Worm (Caenorhabditis elegans) whole organism, L4 larva: Measurements from ENCODE around the gene K09C4.5.

Experiments
- T20F7.1 ChIP-seq: fragments of 200-800 bp; sonication (Bioruptor generic); optimal IDR thresholded peaks from 2 replicates; lab custom pipeline; 2018; ENCODE audit warnings: mild to moderate bottlenecking, missing genetic modification characterization, missing compliant biosample characterization
- Y5F2A.4 ChIP-seq: fragments of 200-800 bp; sonication (Bioruptor generic); optimal IDR thresholded peaks from 2 replicates; lab custom pipeline; 2018; ENCODE audit warnings: mild to moderate bottlenecking, missing genetic modification characterization, missing compliant biosample characterization
- ama-1 ChIP-seq: fragments of 150-350 bp; optimal IDR thresholded peaks from 2 replicates; lab custom pipeline; 2014; ENCODE audit warnings: inconsistent platforms, mixed read lengths
- nhr-237 ChIP-seq: sonication (generic microtip); optimal IDR thresholded peaks from 2 replicates; lab custom pipeline; 2017; ENCODE audit warnings: missing biosample characterization, missing genetic modification characterization
- nhr-28 ChIP-seq: fragments of 150-350 bp; optimal IDR thresholded peaks from 2 replicates; lab custom pipeline; 2014; ENCODE audit warnings: missing biosample characterization, missing genetic modification characterization
- snpc-1.2 ChIP-seq: fragments of 200-800 bp; sonication (Bioruptor generic); IDR thresholded peaks from 2 replicates; pipeline ENCODE4 v1.3.6; 2022; ENCODE audit warnings: missing genetic modification reagents, missing genetic modification characterization, missing compliant biosample characterization

- TF ChIP-seq nhr-237 (tag; lab: Kevin White, UChicago) (no peak), snpc-1.2 (GFP tag; lab: Robert Waterston, UW) (no peak), ama-1 (lab: Kevin White, UChicago) (no peak), nhr-28 (peak; percentile 85), T20F7.1 (GFP tag; lab: Kevin White, UChicago) (no peak), Y5F2A.4 (GFP tag; lab: Kevin White, UChicago) (no peak)
Measured at ce11 chrX:3285448-3285847, 3.0 kb downstream of the K09C4.5 start.
